Worm (Caenorhabditis elegans) whole organism, early embryonic: ENCODE results near the gene C17B7.9.

Experiments used
- F13C5.2 ChIP-seq: sonication (generic microtip); optimal IDR thresholded peaks from 2 replicates; lab custom pipeline; 2017; ENCODE audit warnings: mild to moderate bottlenecking, missing genetic modification characterization, inconsistent platforms, missing compliant biosample characterization
- aly-1 ChIP-seq: sonication (generic microtip); optimal IDR thresholded peaks from 2 replicates; lab custom pipeline; 2016; ENCODE audit warnings: missing genetic modification characterization, missing compliant biosample characterization
- ama-1 ChIP-seq: fragments of 150-350 bp; optimal IDR thresholded peaks from 2 replicates; lab custom pipeline; 2014
- ceh-13 ChIP-seq: fragments of 200-800 bp; sonication (Bioruptor generic); optimal IDR thresholded peaks from 2 replicates; lab custom pipeline; 2018; ENCODE audit warnings: mild to moderate bottlenecking, missing genetic modification characterization, missing compliant biosample characterization
- hmg-4 ChIP-seq: fragments of 200-800 bp; sonication (Bioruptor generic); optimal IDR thresholded peaks from 2 replicates; lab custom pipeline; 2018; ENCODE audit warnings: mild to moderate bottlenecking, missing genetic modification characterization, missing compliant biosample characterization
- hnd-1 ChIP-seq: sonication (generic microtip); optimal IDR thresholded peaks from 2 replicates; lab custom pipeline; 2016; ENCODE audit warnings: missing genetic modification characterization, missing compliant biosample characterization
- pes-1 ChIP-seq: fragments of 200-800 bp; sonication (Bioruptor generic); IDR thresholded peaks from 2 replicates; pipeline ENCODE4 v1.3.6; 2022; ENCODE audit warnings: missing genetic modification reagents, missing genetic modification characterization, missing compliant biosample characterization
- scrt-1 ChIP-seq: fragments of 200-800 bp; sonication (Bioruptor generic); IDR thresholded peaks from 2 replicates; pipeline ENCODE4 v1.3.6; 2022; ENCODE audit warnings: missing genetic modification characterization, missing compliant biosample characterization
- sea-1 ChIP-seq: fragments of 200-800 bp; sonication (Bioruptor generic); conservative IDR thresholded peaks from 2 replicates; pipeline ENCODE4 v1.3.6; 2022; ENCODE audit warnings: missing genetic modification characterization, missing compliant biosample characterization
- tbx-11 ChIP-seq: fragments of 200-800 bp; sonication (Bioruptor generic); IDR thresholded peaks from 2 replicates; pipeline ENCODE4 v1.3.6; 2022; ENCODE audit warnings: missing genetic modification characterization, missing compliant biosample characterization
- tbx-37 ChIP-seq: fragments of 200-800 bp; sonication (Bioruptor generic); conservative IDR thresholded peaks from 2 replicates; pipeline ENCODE4 v1.3.6; 2022; ENCODE audit warnings: missing genetic modification reagents, missing genetic modification characterization, missing compliant biosample characterization

DNA sequence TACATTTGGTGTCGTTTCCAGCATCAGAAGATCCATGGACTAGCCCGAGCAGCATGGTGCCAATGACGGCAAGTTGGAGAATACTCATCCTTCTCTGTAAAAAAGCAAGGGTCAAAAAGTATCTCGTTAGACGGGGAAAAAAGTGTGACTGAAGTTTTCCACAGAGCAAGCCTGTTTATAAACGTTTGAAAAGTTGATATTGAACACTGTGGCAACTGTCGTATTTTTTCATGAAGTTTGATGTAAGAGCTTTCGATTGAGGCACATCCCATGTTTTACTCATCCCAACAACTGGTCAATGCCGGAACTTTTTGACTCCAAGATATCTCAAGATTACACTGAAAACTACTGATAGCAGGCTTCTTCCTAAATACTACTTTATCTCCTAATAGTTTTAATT, 12.9 kb downstream of the C17B7.9 start, which contains the start of gene F35F10.13:
- TF ChIP-seq hnd-1 (no peak), ama-1 (lab: Kevin White, UChicago) (no peak), pes-1 (no peak), tbx-37 (no peak), aly-1 (tag; lab: Kevin White, UChicago) (no peak), hmg-4 (GFP tag; lab: Kevin White, UChicago) (no peak), sea-1 (GFP tag; lab: Robert Waterston, UW) (no peak), F13C5.2 (tag; lab: Kevin White, UChicago) (no peak), scrt-1 (GFP tag; lab: Robert Waterston, UW) (no peak), ceh-13 (GFP tag; lab: Kevin White, UChicago) (no peak), tbx-11 (GFP tag; lab: Robert Waterston, UW) (no peak)
